Worm (Caenorhabditis elegans): ENCODE data around the gene C04A2.15.

C04A2.15 gene

ce11 chrII:6830012-6830411 is 22.0 kb upstream of the C04A2.15 start:
- TF ChIP-seq unc-62 (GFP tag; optimal IDR thresholded peaks at IDR 0.05) (peak; percentile 20), elt-2 (tag; optimal IDR thresholded peaks at IDR 0.05) (peak; percentile 34), sea-2 (GFP tag; optimal IDR thresholded peaks at IDR 0.05) (no peak), nhr-43 (tag; optimal IDR thresholded peaks at IDR 0.05; ENCODE audit: poor library complexity, severe bottlenecking) (peak; percentile 20), elt-3 (tag; optimal IDR thresholded peaks at IDR 0.05) (peak in 1 of 3 experiments; percentile 10), fkh-10 (GFP tag; optimal IDR thresholded peaks at IDR 0.05) (no peak), lin-39 (tag; optimal IDR thresholded peaks at IDR 0.05) (no peak), elt-1 (tag; optimal IDR thresholded peaks at IDR 0.05) (peak; percentile 29), fos-1 (tag; optimal IDR thresholded peaks at IDR 0.05) (no peak), unc-39 (tag; optimal IDR thresholded peaks at IDR 0.05) (no peak), eor-1 (tag; optimal IDR thresholded peaks at IDR 0.05) (no peak), ceh-9 (tag; optimal IDR thresholded peaks at IDR 0.05) (no peak), ZK546.5 (tag; optimal IDR thresholded peaks at IDR 0.05) (no peak), nhr-23 (tag; optimal IDR thresholded peaks at IDR 0.05) (peak; percentile 38), lin-15B (tag; optimal IDR thresholded peaks at IDR 0.05) (no peak), nhr-237 (tag; optimal IDR thresholded peaks at IDR 0.05) (no peak)

DNA sequence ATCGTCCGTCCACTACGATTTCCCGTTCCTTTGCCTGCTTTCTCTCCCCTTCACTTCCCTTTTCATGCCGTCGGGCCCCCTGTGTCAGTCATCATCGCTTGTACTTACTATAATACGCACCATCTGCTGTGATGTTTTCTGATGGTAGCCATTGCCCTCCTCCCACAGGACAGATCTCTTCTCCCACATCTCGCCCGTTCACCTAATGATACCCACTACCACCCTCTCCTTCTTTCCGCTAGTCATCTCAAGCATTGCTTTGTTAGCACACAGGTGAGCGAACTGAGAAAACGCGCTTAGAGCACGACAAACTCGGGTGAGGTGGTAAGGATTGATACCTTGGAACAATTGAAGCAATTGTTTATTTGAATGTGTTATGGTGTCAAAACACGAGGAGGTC is 21.1 kb upstream of the C04A2.15 start:
- no peak for TF ChIP-seq unc-39 (tag; optimal IDR thresholded peaks at IDR 0.05)
- no peak for TF ChIP-seq egl-5 (tag; optimal IDR thresholded peaks at IDR 0.05)
- TF ChIP-seq jun-1 (tag; optimal IDR thresholded peaks at IDR 0.05), result no peak
- no peak for TF ChIP-seq fkh-10 (GFP tag; optimal IDR thresholded peaks at IDR 0.05)
- TF ChIP-seq daf-12 (tag; optimal IDR thresholded peaks at IDR 0.05), result no peak
- no peak for TF ChIP-seq fkh-2 (tag; optimal IDR thresholded peaks at IDR 0.05)
- TF ChIP-seq ceh-9 (tag; optimal IDR thresholded peaks at IDR 0.05), result no peak
- no peak for TF ChIP-seq pqm-1 (tag; optimal IDR thresholded peaks at IDR 0.05)
- no peak for TF ChIP-seq snpc-4 (tag; optimal IDR thresholded peaks at IDR 0.05)
- TF ChIP-seq elt-1 (tag; optimal IDR thresholded peaks at IDR 0.05), result no peak
- TF ChIP-seq ama-1 (optimal IDR thresholded peaks at IDR 0.05), result no peak
- no peak for TF ChIP-seq nhr-77 (tag; optimal IDR thresholded peaks at IDR 0.05)
- TF ChIP-seq lin-15B (tag; optimal IDR thresholded peaks at IDR 0.05), result no peak
- TF ChIP-seq pha-4 (tag; optimal IDR thresholded peaks at IDR 0.05), result no peak

ce11 chrII:6831531-6832201 is 20.4 kb upstream of the C04A2.15 start:
- TF ChIP-seq mdl-1 (tag; optimal IDR thresholded peaks at IDR 0.05), result no peak
- TF ChIP-seq pqm-1 (tag; optimal IDR thresholded peaks at IDR 0.05), result no peak
- TF ChIP-seq nfya-1 (tag; optimal IDR thresholded peaks at IDR 0.05; ENCODE audit: insufficient read depth), result no peak
- peak; percentile 36 for TF ChIP-seq egl-5 (tag; optimal IDR thresholded peaks at IDR 0.05)
- no peak for TF ChIP-seq elt-2 (tag; optimal IDR thresholded peaks at IDR 0.05)
- TF ChIP-seq ztf-4 (tag; optimal IDR thresholded peaks at IDR 0.05), result no peak
- TF ChIP-seq pha-4 (tag; optimal IDR thresholded peaks at IDR 0.05), result peak; percentile 29
- no peak for TF ChIP-seq ceh-82 (tag; optimal IDR thresholded peaks at IDR 0.05)
- TF ChIP-seq hmg-11 (tag; optimal IDR thresholded peaks at IDR 0.05), result peak; percentile 0
- TF ChIP-seq nhr-23 (tag; optimal IDR thresholded peaks at IDR 0.05), result no peak
- no peak for TF ChIP-seq nhr-11 (tag; optimal IDR thresholded peaks at IDR 0.05)
- TF ChIP-seq daf-12 (tag; optimal IDR thresholded peaks at IDR 0.05), result no peak
- TF ChIP-seq lin-15B (tag; optimal IDR thresholded peaks at IDR 0.05), result no peak
- no peak for TF ChIP-seq aly-2 (tag; optimal IDR thresholded peaks at IDR 0.05)
- no peak for TF ChIP-seq fkh-2 (tag; optimal IDR thresholded peaks at IDR 0.05)
- TF ChIP-seq mml-1 (tag; optimal IDR thresholded peaks at IDR 0.05), result no peak
- TF ChIP-seq fkh-10 (GFP tag; optimal IDR thresholded peaks at IDR 0.05), result no peak
- TF ChIP-seq elt-1 (tag; optimal IDR thresholded peaks at IDR 0.05), result peak; percentile 14
- TF ChIP-seq fos-1 (tag; optimal IDR thresholded peaks at IDR 0.05), result no peak
- no peak for TF ChIP-seq lin-39 (tag; optimal IDR thresholded peaks at IDR 0.05)

ce11 chrII:6832207-6832606 is 19.8 kb upstream of the C04A2.15 start:
- TF ChIP-seq ZK546.5 (tag; optimal IDR thresholded peaks at IDR 0.05) (no peak), nfya-1 (tag; optimal IDR thresholded peaks at IDR 0.05; ENCODE audit: insufficient read depth) (no peak), lin-39 (tag; optimal IDR thresholded peaks at IDR 0.05) (no peak), nhr-25 (tag; optimal IDR thresholded peaks at IDR 0.05) (no peak), ztf-4 (tag; optimal IDR thresholded peaks at IDR 0.05) (no peak), daf-12 (tag; optimal IDR thresholded peaks at IDR 0.05) (no peak), fkh-10 (GFP tag; optimal IDR thresholded peaks at IDR 0.05) (peak; percentile 14), eor-1 (tag; optimal IDR thresholded peaks at IDR 0.05) (no peak)

All from whole organism, L3 larva.